Fruit fly (Drosophila melanogaster): ENCODE measurements around the gene lft.

Gene lft

dm6 chr2L:10413251-10414127 lies 49.2 kb downstream of the lft start, which contains the start of the genes CG5355 and Klp31E (continued):
- TF ChIP-seq CG18476 (GFP tag; optimal IDR thresholded peaks at IDR 0.05) (peak; percentile 33), Opbp (GFP tag; IDR thresholded peaks at IDR 0.05; ENCODE audit: partially characterized antibody) (peak; percentile 71; the same call in 2 of the 3 replicates), amos (GFP tag; IDR thresholded peaks at IDR 0.05; ENCODE audit: partially characterized antibody) (peak; percentile 68; the same call in 1 of the 2 replicates), CG4707 (GFP tag; optimal IDR thresholded peaks at IDR 0.05) (no peak), sens (GFP tag) (peak; percentile 93), CG17328 (GFP tag; IDR thresholded peaks at IDR 0.05) (peak; percentile 8; the same call in 1 of the 2 replicates), CG17829 (tag; optimal IDR thresholded peaks at IDR 0.05) (peak; percentile 84), tup (GFP tag; optimal IDR thresholded peaks at IDR 0.05) (no peak), pum (GFP tag; optimal IDR thresholded peaks at IDR 0.05) (peak; percentile 58), otp (GFP tag; IDR thresholded peaks at IDR 0.05) (no peak), Drgx (GFP tag; IDR thresholded peaks at IDR 0.05) (peak; percentile 37), CG11695 (GFP tag; IDR thresholded peaks at IDR 0.05) (no peak; the same call in 2 of the 3 replicates), dan (GFP tag; IDR thresholded peaks at IDR 0.05) (no peak), CG11723 (GFP tag; optimal IDR thresholded peaks at IDR 0.05) (peak; percentile 49), CG10543 (GFP tag; optimal IDR thresholded peaks at IDR 0.05) (peak; percentile 72), Chrac-16 (GFP tag; optimal IDR thresholded peaks at IDR 0.05) (peak; percentile 66), ro (GFP tag; IDR thresholded peaks at IDR 0.05) (no peak), CG6813 (GFP tag; optimal IDR thresholded peaks at IDR 0.05) (no peak), CG10267 (tag; optimal IDR thresholded peaks at IDR 0.05) (peak; percentile 72), az2 (GFP tag; optimal IDR thresholded peaks at IDR 0.05) (peak; percentile 69), CG13624 (GFP tag; optimal IDR thresholded peaks at IDR 0.05) (peak; percentile 52), CG1024 (GFP tag; IDR thresholded peaks at IDR 0.05) (0 out of 2 replicates have a peak, but pooled peaks have one; percentile 27), rib (GFP tag; IDR thresholded peaks at IDR 0.05) (peak; percentile 40; the same call in 1 of the 2 replicates), Hmx (GFP tag; optimal IDR thresholded peaks at IDR 0.05) (no peak), ci (GFP tag; IDR thresholded peaks at IDR 0.05) (peak; percentile 59; the same call in 2 of the 3 replicates), stc (GFP tag; IDR thresholded peaks at IDR 0.05) (0 out of 2 replicates have a peak, but pooled peaks have one; percentile 26), CG12155 (GFP tag; optimal IDR thresholded peaks at IDR 0.05) (peak; percentile 41), unc-4 (GFP tag; IDR thresholded peaks at IDR 0.05; ENCODE audit: partially characterized antibody) (peak; percentile 65), org-1 (GFP tag; optimal IDR thresholded peaks at IDR 0.05) (no peak), CG6791 (GFP tag; IDR thresholded peaks at IDR 0.05; ENCODE audit: partially characterized antibody) (peak; percentile 57; the same call in 1 of the 3 replicates), salm (tag; optimal IDR thresholded peaks at IDR 0.05) (peak; percentile 37), fd96Cb (tag; optimal IDR thresholded peaks at IDR 0.05) (peak; percentile 64), gsb-n (tag; optimal IDR thresholded peaks at IDR 0.05) (no peak), CG30020 (tag; optimal IDR thresholded peaks at IDR 0.05) (peak; percentile 95), Dip3 (GFP tag; optimal IDR thresholded peaks at IDR 0.05) (peak; percentile 46), da (GFP tag; optimal IDR thresholded peaks at IDR 0.05) (peak; percentile 41), ash1 (GFP tag; optimal IDR thresholded peaks at IDR 0.05) (no peak), Bdp1 (GFP tag; optimal IDR thresholded peaks at IDR 0.05) (peak; percentile 17), gce (GFP tag; IDR thresholded peaks at IDR 0.05) (peak; percentile 32; the same call in 1 of the 3 replicates), CHES-1-like (GFP tag; optimal IDR thresholded peaks at IDR 0.05) (peak; percentile 29), MESR4 (GFP tag; optimal IDR thresholded peaks at IDR 0.05) (peak; percentile 53), lola (GFP tag; optimal IDR thresholded peaks at IDR 0.05) (peak in 1 of 3 experiments; percentile 82), Oaz (GFP tag; IDR thresholded peaks at IDR 0.05) (0 out of 2 replicates have a peak, but pooled peaks have one; percentile 46), CG8765 (GFP tag; IDR thresholded peaks at IDR 0.05) (no peak), Hr3 (GFP tag; optimal IDR thresholded peaks at IDR 0.05) (peak; percentile 71), sisA (GFP tag; IDR thresholded peaks at IDR 0.05) (no peak), sens-2 (GFP tag; IDR thresholded peaks at IDR 0.05) (no peak), CG13287 (GFP tag; IDR thresholded peaks at IDR 0.05; ENCODE audit: partially characterized antibody) (peak; percentile 75)

Data from whole organism, embryonic.